Fruit fly (Drosophila melanogaster): ENCODE data around the gene Ugt307A1.

Ugt307A1 gene

dm6 chr2L:7039342-7039684, 28.5 kb upstream of the Ugt307A1 start (continued):
- TF ChIP-seq Nf-YA (GFP tag; IDR thresholded peaks at IDR 0.05): peak; percentile 49
- peak; percentile 42 for TF ChIP-seq CG12299 (tag; optimal IDR thresholded peaks at IDR 0.05)
- peak; percentile 5 for TF ChIP-seq p53 (GFP tag; optimal IDR thresholded peaks at IDR 0.05)
- TF ChIP-seq otp (GFP tag; IDR thresholded peaks at IDR 0.05): 0 out of 3 replicates have a peak, but pooled peaks have one; percentile 19
- TF ChIP-seq CG14441 (GFP tag; IDR thresholded peaks at IDR 0.05): peak; percentile 59
- no peak for TF ChIP-seq CG10462 (GFP tag; optimal IDR thresholded peaks at IDR 0.05)
- TF ChIP-seq wek (GFP tag; optimal IDR thresholded peaks at IDR 0.05): peak; percentile 43
- peak; percentile 39 for TF ChIP-seq CG12219 (GFP tag; optimal IDR thresholded peaks at IDR 0.05)
- peak; percentile 56 to 64 for TF ChIP-seq chif (GFP tag; optimal IDR thresholded peaks at IDR 0.05)
- peak; percentile 9 for TF ChIP-seq CG1529 (GFP tag; optimal IDR thresholded peaks at IDR 0.05)
- TF ChIP-seq Gug (GFP tag; IDR thresholded peaks at IDR 0.05): peak; percentile 48; the same call in 3 of the 4 replicates
- peak; percentile 54 for TF ChIP-seq Med (GFP tag)
- TF ChIP-seq Antp (GFP tag; optimal IDR thresholded peaks at IDR 0.05): peak; percentile 20
- peak; percentile 59 for TF ChIP-seq lab (GFP tag; optimal IDR thresholded peaks at IDR 0.05)
- peak; percentile 6 for TF ChIP-seq CG5180 (GFP tag; optimal IDR thresholded peaks at IDR 0.05)
- peak; percentile 70 for TF ChIP-seq Rfx (GFP tag; IDR thresholded peaks at IDR 0.05)
- TF ChIP-seq ATbp (GFP tag; optimal IDR thresholded peaks at IDR 0.05): peak; percentile 27
- TF ChIP-seq CG10366 (GFP tag; IDR thresholded peaks at IDR 0.05): peak; percentile 67
- peak; percentile 72 for TF ChIP-seq row (GFP tag; IDR thresholded peaks at IDR 0.05)
- TF ChIP-seq fu2 (GFP tag; optimal IDR thresholded peaks at IDR 0.05): no peak
- TF ChIP-seq CG2120 (GFP tag; optimal IDR thresholded peaks at IDR 0.05): peak; percentile 70
- peak; percentile 44; the same call in 2 of the 3 replicates for TF ChIP-seq CG7357 (GFP tag; IDR thresholded peaks at IDR 0.05)
- no peak for TF ChIP-seq CG33213 (GFP tag; optimal IDR thresholded peaks at IDR 0.05)
- no peak for TF ChIP-seq CG13123 (GFP tag; optimal IDR thresholded peaks at IDR 0.05)
- TF ChIP-seq CG3281 (GFP tag; optimal IDR thresholded peaks at IDR 0.05): no peak
- peak; percentile 53 for TF ChIP-seq CG2712 (tag; optimal IDR thresholded peaks at IDR 0.05)
- peak; percentile 57 for TF ChIP-seq Dek (tag; optimal IDR thresholded peaks at IDR 0.05)
- no peak for TF ChIP-seq prd (optimal IDR thresholded peaks at IDR 0.05)
- TF ChIP-seq prd (GFP tag; IDR thresholded peaks at IDR 0.05): peak; percentile 76
- peak; percentile 44 for TF ChIP-seq CG8924 (tag; optimal IDR thresholded peaks at IDR 0.05)
- peak; percentile 64 for TF ChIP-seq CG11504 (tag; optimal IDR thresholded peaks at IDR 0.05)
- TF ChIP-seq CG9727 (GFP tag; optimal IDR thresholded peaks at IDR 0.05): peak; percentile 39
- no peak for TF ChIP-seq Sry-δ (GFP tag; optimal IDR thresholded peaks at IDR 0.05)
- TF ChIP-seq CG12236 (GFP tag; optimal IDR thresholded peaks at IDR 0.05): peak; percentile 66
- TF ChIP-seq tgo (GFP tag; IDR thresholded peaks at IDR 0.05): peak; percentile 71
- peak; percentile 22 for TF ChIP-seq mam (GFP tag; optimal IDR thresholded peaks at IDR 0.05)
- peak; percentile 42; the same call in 1 of the 2 replicates for TF ChIP-seq CG32767 (GFP tag; IDR thresholded peaks at IDR 0.05)
- peak; percentile 61 for TF ChIP-seq CG13424 (tag; optimal IDR thresholded peaks at IDR 0.05)
- peak in 1 of 2 experiments; percentile 64 for TF ChIP-seq bsh (GFP tag; optimal IDR thresholded peaks at IDR 0.05)
- peak; percentile 6 for TF ChIP-seq disco-r (GFP tag; optimal IDR thresholded peaks at IDR 0.05)
- TF ChIP-seq eve (GFP tag; optimal IDR thresholded peaks at IDR 0.05): peak in 1 of 2 experiments; percentile 70
- TF ChIP-seq repo (GFP tag; optimal IDR thresholded peaks at IDR 0.05): no peak
- peak; percentile 47 for TF ChIP-seq Ssrp (tag; optimal IDR thresholded peaks at IDR 0.05)
- TF ChIP-seq Abd-B (GFP tag; optimal IDR thresholded peaks at IDR 0.05): peak; percentile 72
- peak; percentile 12 for TF ChIP-seq CG12769 (tag; optimal IDR thresholded peaks at IDR 0.05)
- TF ChIP-seq salm (tag; optimal IDR thresholded peaks at IDR 0.05): no peak
- TF ChIP-seq CG3726 (GFP tag; IDR thresholded peaks at IDR 0.05): 0 out of 3 replicates have a peak, but pooled peaks have one; percentile 42
- TF ChIP-seq CG12391 (tag; optimal IDR thresholded peaks at IDR 0.05): peak; percentile 71
- peak; percentile 41 for TF ChIP-seq Vsx1 (GFP tag; optimal IDR thresholded peaks at IDR 0.05)
- peak; percentile 8 for TF ChIP-seq CG1233 (GFP tag; optimal IDR thresholded peaks at IDR 0.05)
- no peak for TF ChIP-seq Lhr (GFP tag; optimal IDR thresholded peaks at IDR 0.05)
